Fruit fly (Drosophila melanogaster): ENCODE measurements around the gene Cp18.

Gene Cp18

dm6 chr3L:8726317-8726841 lies at the start of gene Cp18:
Gene Cp18, plus strand, starts transcription at chr3L:8726791.
- TF ChIP-seq CG12768 (GFP tag; optimal IDR thresholded peaks at IDR 0.05) (no peak), cic (GFP tag; optimal IDR thresholded peaks at IDR 0.05) (peak; percentile 69), kay (GFP tag; ENCODE audit: borderline replicate concordance) (peak; percentile 78), Mnt (GFP tag; optimal IDR thresholded peaks at IDR 0.05) (peak; percentile 13), CG11617 (GFP tag; optimal IDR thresholded peaks at IDR 0.05) (no peak)

dm6 chr3L:8677774-8678173 lies 48.8 kb upstream of the Cp18 start:
- TF ChIP-seq CG5204 (GFP tag; optimal IDR thresholded peaks at IDR 0.05), result no peak
- TF ChIP-seq CG1620 (GFP tag; optimal IDR thresholded peaks at IDR 0.05), result no peak
- TF ChIP-seq cnc (optimal IDR thresholded peaks at IDR 0.05), result no peak
- no peak for TF ChIP-seq Crg-1 (GFP tag; optimal IDR thresholded peaks at IDR 0.05)
- TF ChIP-seq CG14711 (tag; optimal IDR thresholded peaks at IDR 0.05), result no peak
- no peak for TF ChIP-seq ovo (GFP tag; optimal IDR thresholded peaks at IDR 0.05)
- TF ChIP-seq pad (GFP tag; optimal IDR thresholded peaks at IDR 0.05), result no peak
- TF ChIP-seq CG12768 (GFP tag; optimal IDR thresholded peaks at IDR 0.05), result no peak
- no peak for TF ChIP-seq Hr96 (GFP tag; optimal IDR thresholded peaks at IDR 0.05)
- TF ChIP-seq cic (GFP tag; optimal IDR thresholded peaks at IDR 0.05), result no peak
- TF ChIP-seq bab1 (GFP tag; optimal IDR thresholded peaks at IDR 0.05), result no peak
- no peak for TF ChIP-seq tj (GFP tag; optimal IDR thresholded peaks at IDR 0.05)
- no peak for TF ChIP-seq Clk (GFP tag; optimal IDR thresholded peaks at IDR 0.05)
- TF ChIP-seq CG11617 (GFP tag; optimal IDR thresholded peaks at IDR 0.05), result no peak
- TF ChIP-seq CG33017 (tag; optimal IDR thresholded peaks at IDR 0.05), result no peak
- TF ChIP-seq Mnt (GFP tag; optimal IDR thresholded peaks at IDR 0.05), result no peak
- no peak for TF ChIP-seq toe (GFP tag; optimal IDR thresholded peaks at IDR 0.05)
- no peak for TF ChIP-seq CG7101 (tag; optimal IDR thresholded peaks at IDR 0.05)
- TF ChIP-seq kay (GFP tag; ENCODE audit: borderline replicate concordance), result no peak
- TF ChIP-seq CG7045 (GFP tag; optimal IDR thresholded peaks at IDR 0.05), result no peak

dm6 chr3L:8680353-8680752 lies 46.2 kb upstream of the Cp18 start:
- TF ChIP-seq CG14711 (tag; optimal IDR thresholded peaks at IDR 0.05), result no peak
- TF ChIP-seq kay (GFP tag; ENCODE audit: borderline replicate concordance), result peak; percentile 50

- peak; percentile 43 for TF ChIP-seq bab1 (GFP tag; optimal IDR thresholded peaks at IDR 0.05)
- no peak for TF ChIP-seq CG1620 (GFP tag; optimal IDR thresholded peaks at IDR 0.05)
- TF ChIP-seq tj (GFP tag; optimal IDR thresholded peaks at IDR 0.05), result peak; percentile 26
Observed at dm6 chr3L:8681271-8681670, 45.3 kb upstream of the Cp18 start.

dm6 chr3L:8681896-8682550 lies 44.6 kb upstream of the Cp18 start:
- no peak for TF ChIP-seq CG14711 (tag; optimal IDR thresholded peaks at IDR 0.05)
- TF ChIP-seq CG7101 (tag; optimal IDR thresholded peaks at IDR 0.05), result no peak
- no peak for TF ChIP-seq toe (GFP tag; optimal IDR thresholded peaks at IDR 0.05)
- no peak for TF ChIP-seq CG5204 (GFP tag; optimal IDR thresholded peaks at IDR 0.05)
- no peak for TF ChIP-seq CG33017 (tag; optimal IDR thresholded peaks at IDR 0.05)
- TF ChIP-seq bab1 (GFP tag; optimal IDR thresholded peaks at IDR 0.05), result no peak
- TF ChIP-seq Mnt (GFP tag; optimal IDR thresholded peaks at IDR 0.05), result no peak
- TF ChIP-seq CG12768 (GFP tag; optimal IDR thresholded peaks at IDR 0.05), result no peak
- no peak for TF ChIP-seq kay (GFP tag; ENCODE audit: borderline replicate concordance)
- TF ChIP-seq pad (GFP tag; optimal IDR thresholded peaks at IDR 0.05), result no peak
- no peak for TF ChIP-seq cnc (optimal IDR thresholded peaks at IDR 0.05)
- no peak for TF ChIP-seq tj (GFP tag; optimal IDR thresholded peaks at IDR 0.05)
- no peak for TF ChIP-seq CG1620 (GFP tag; optimal IDR thresholded peaks at IDR 0.05)
- TF ChIP-seq CG7045 (GFP tag; optimal IDR thresholded peaks at IDR 0.05), result no peak
- no peak for TF ChIP-seq Crg-1 (GFP tag; optimal IDR thresholded peaks at IDR 0.05)

- TF ChIP-seq tj (GFP tag; optimal IDR thresholded peaks at IDR 0.05) (peak; percentile 81), Crg-1 (GFP tag; optimal IDR thresholded peaks at IDR 0.05) (peak; percentile 52), CG11617 (GFP tag; optimal IDR thresholded peaks at IDR 0.05) (peak; percentile 27), cnc (optimal IDR thresholded peaks at IDR 0.05) (no peak), Mnt (GFP tag; optimal IDR thresholded peaks at IDR 0.05) (peak; percentile 7), CG1620 (GFP tag; optimal IDR thresholded peaks at IDR 0.05) (no peak), toe (GFP tag; optimal IDR thresholded peaks at IDR 0.05) (no peak), CG5204 (GFP tag; optimal IDR thresholded peaks at IDR 0.05) (no peak), CG7101 (tag; optimal IDR thresholded peaks at IDR 0.05) (peak; percentile 13), CG14711 (tag; optimal IDR thresholded peaks at IDR 0.05) (peak; percentile 38), CG33017 (tag; optimal IDR thresholded peaks at IDR 0.05) (no peak), Clk (GFP tag; optimal IDR thresholded peaks at IDR 0.05) (no peak), ovo (GFP tag; optimal IDR thresholded peaks at IDR 0.05) (no peak), bab1 (GFP tag; optimal IDR thresholded peaks at IDR 0.05) (peak; percentile 11), kay (GFP tag; ENCODE audit: borderline replicate concordance) (peak; percentile 76), CG7045 (GFP tag; optimal IDR thresholded peaks at IDR 0.05) (no peak), Hr96 (GFP tag; optimal IDR thresholded peaks at IDR 0.05) (no peak), pad (GFP tag; optimal IDR thresholded peaks at IDR 0.05) (no peak), CG12768 (GFP tag; optimal IDR thresholded peaks at IDR 0.05) (no peak), cic (GFP tag; optimal IDR thresholded peaks at IDR 0.05) (peak; percentile 55)
Observed at dm6 chr3L:8682551-8683375, 43.8 kb upstream of the Cp18 start.

Measured in whole organism, adult.